Fruit fly (Drosophila melanogaster): Measurements from ENCODE around the gene Tcs6.

- TF ChIP-seq tj (GFP tag; optimal IDR thresholded peaks at IDR 0.05) (no peak), kay (GFP tag; ENCODE audit: borderline replicate concordance) (no peak), CG11617 (GFP tag; optimal IDR thresholded peaks at IDR 0.05) (no peak), ovo (GFP tag; optimal IDR thresholded peaks at IDR 0.05) (no peak)
These were observed 40.0 kb downstream of the Tcs6 start for dm6 chr3R:26017771-26018731.
